Worm (Caenorhabditis elegans): ENCODE data around the gene F35H8.2.

DNA sequence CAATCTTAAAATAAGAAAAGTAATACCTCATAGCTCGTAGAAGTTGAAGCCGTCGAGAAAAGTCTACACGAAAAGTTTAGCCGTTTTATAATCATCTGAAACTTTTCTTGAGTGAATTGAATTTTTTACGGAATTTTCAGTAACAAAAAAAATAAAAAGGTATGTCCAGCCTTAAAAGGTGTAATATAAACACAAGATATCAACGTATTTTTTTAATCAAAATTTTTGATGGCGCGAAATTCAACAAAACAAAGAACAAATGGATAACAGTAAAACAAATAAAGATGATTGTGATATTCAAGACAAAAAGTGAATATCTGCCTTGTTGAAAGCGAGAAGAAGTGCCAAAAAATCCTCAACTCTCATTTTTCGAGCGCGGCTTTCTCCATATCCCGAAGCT is 34.4 kb downstream of the F35H8.2 start, which contains the start of gene eral-1:
- TF ChIP-seq Y67H2A.10 (GFP tag; conservative IDR thresholded peaks at IDR 0.05) (no peak), ceh-91 (GFP tag; IDR thresholded peaks at IDR 0.05) (no peak), aptf-2 (GFP tag; conservative IDR thresholded peaks at IDR 0.05) (no peak)

All from whole organism, young adult.